Worm (Caenorhabditis elegans) whole organism, late embryonic: ENCODE data around the gene mpst-3.

ENCODE experiments used
- F13H6.1 ChIP-seq: sonication (generic microtip); optimal IDR thresholded peaks from 2 replicates; lab custom pipeline; 2016; ENCODE audit warnings: missing genetic modification characterization, missing compliant biosample characterization
- T23F11.4 ChIP-seq: fragments of 200-800 bp; sonication (Bioruptor generic); optimal IDR thresholded peaks from 2 replicates; lab custom pipeline; 2018; ENCODE audit warnings: mild to moderate bottlenecking, missing genetic modification characterization, missing compliant biosample characterization
- ceh-9 ChIP-seq: sonication (generic microtip); optimal IDR thresholded peaks from 2 replicates; lab custom pipeline; 2016; ENCODE audit warnings: mild to moderate bottlenecking, missing genetic modification characterization, inconsistent platforms, missing compliant biosample characterization
- dmd-4 ChIP-seq: sonication (generic microtip); optimal IDR thresholded peaks from 2 replicates; lab custom pipeline; 2016; ENCODE audit warnings: borderline replicate concordance, missing genetic modification characterization, missing compliant biosample characterization
- elt-2 ChIP-seq: sonication (generic microtip); optimal IDR thresholded peaks from 2 replicates; lab custom pipeline; 2016; ENCODE audit warnings: missing genetic modification reagents, missing genetic modification characterization, missing compliant biosample characterization
- ztf-16 ChIP-seq: sonication (generic microtip); optimal IDR thresholded peaks from 2 replicates; lab custom pipeline; 2017; ENCODE audit warnings: missing genetic modification characterization, missing compliant biosample characterization

DNA sequence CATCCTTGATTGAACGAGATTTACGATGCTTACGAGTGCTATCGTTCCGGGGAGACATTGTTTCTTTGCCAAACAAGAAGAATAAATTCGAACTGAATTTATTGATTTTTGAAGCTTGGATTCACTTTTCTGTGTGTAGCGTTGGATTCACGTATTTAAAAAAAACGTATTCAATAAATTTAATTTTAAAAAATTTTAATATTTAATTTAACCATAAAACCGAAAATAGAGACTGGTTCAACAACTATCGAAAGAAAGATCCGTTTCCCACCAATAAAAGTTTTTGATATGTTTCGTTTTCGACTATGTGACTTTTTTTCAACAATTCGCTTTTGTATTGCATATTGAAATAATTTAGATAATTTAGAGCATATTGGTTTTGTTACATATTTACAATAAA is 20.1 kb upstream of the mpst-3 start, which contains the start of gene ZC412.5:
- TF ChIP-seq T23F11.4 (GFP tag; lab: Kevin White, UChicago): no peak
- no peak for TF ChIP-seq dmd-4 (tag; lab: Kevin White, UChicago)
- no peak for TF ChIP-seq ceh-9 (tag; lab: Kevin White, UChicago)
- TF ChIP-seq F13H6.1 (tag; lab: Kevin White, UChicago): no peak
- TF ChIP-seq ztf-16 (tag; lab: Kevin White, UChicago): no peak
- no peak for TF ChIP-seq elt-2
